Worm (Caenorhabditis elegans) whole organism, L2 larva: ENCODE results near the gene C37C3.2.

Experiments used
- F13H6.1 ChIP-seq: sonication (generic microtip); optimal IDR thresholded peaks from 2 replicates; lab custom pipeline; 2016; ENCODE audit warnings: missing genetic modification characterization, missing compliant biosample characterization
- ZK546.5 ChIP-seq: sonication (generic microtip); optimal IDR thresholded peaks from 2 replicates; lab custom pipeline; 2017; ENCODE audit warnings: missing biosample characterization, missing genetic modification characterization
- aly-2 ChIP-seq: fragments of 150-350 bp; optimal IDR thresholded peaks from 2 replicates; lab custom pipeline; 2014; ENCODE audit warnings: missing biosample characterization, missing genetic modification characterization
- ama-1 ChIP-seq: fragments of 150-350 bp; optimal IDR thresholded peaks from 2 replicates; lab custom pipeline; 2018; ENCODE audit warnings: inconsistent platforms
- blmp-1 ChIP-seq: sonication (generic microtip); optimal IDR thresholded peaks from 2 replicates; lab custom pipeline; 2017; ENCODE audit warnings: missing genetic modification characterization, mild to moderate bottlenecking, missing compliant biosample characterization, antibody characterized with exemption, moderate library complexity; ENCODE audit not compliant: insufficient read depth
- dmd-4 ChIP-seq: sonication (generic microtip); optimal IDR thresholded peaks from 2 replicates; lab custom pipeline; 2017; ENCODE audit warnings: missing biosample characterization, missing genetic modification characterization
- nhr-11 ChIP-seq: fragments of 150-350 bp; optimal IDR thresholded peaks from 2 replicates; lab custom pipeline; 2014; ENCODE audit warnings: missing biosample characterization, missing genetic modification characterization
- unc-55 ChIP-seq: fragments of 150-350 bp; sonication (generic microtip); optimal IDR thresholded peaks from 3 replicates; lab custom pipeline; 2014; ENCODE audit warnings: missing biosample characterization, missing genetic modification reagents, missing genetic modification characterization
- ztf-1 ChIP-seq: fragments of 200-800 bp; sonication (Bioruptor generic); conservative IDR thresholded peaks from 2 replicates; pipeline ENCODE4 v1.3.6; 2022; ENCODE audit warnings: missing genetic modification characterization, missing compliant biosample characterization
- ztf-11 ChIP-seq: sonication (generic microtip); optimal IDR thresholded peaks from 2 replicates; lab custom pipeline; 2017; ENCODE audit warnings: missing biosample characterization, missing genetic modification characterization

ce11 chrV:7878411-7878964, 22.7 kb downstream of the C37C3.2 start, which contains the start of gene F40A3.2:
- TF ChIP-seq ama-1, result no peak
- no peak for TF ChIP-seq dmd-4 (tag; lab: Kevin White, UChicago)
- no peak for TF ChIP-seq F13H6.1 (tag; lab: Kevin White, UChicago)
- TF ChIP-seq aly-2, result no peak
- no peak for TF ChIP-seq ZK546.5 (tag; lab: Kevin White, UChicago)
- TF ChIP-seq nhr-11 (tag; lab: Kevin White, UChicago), result no peak
- TF ChIP-seq blmp-1, result no peak
- no peak for TF ChIP-seq ztf-11 (tag; lab: Kevin White, UChicago)
- TF ChIP-seq ztf-1 (GFP tag; lab: Robert Waterston, UW), result no peak
- no peak for TF ChIP-seq unc-55 (GFP tag; lab: Kevin White, UChicago)
